Fruit fly (Drosophila melanogaster): ENCODE results near the gene ninaD.
A peak's percentile ranks its signal among the peaks of the same experiment; 100 is the strongest.

The ninaD gene

dm6 chr2L:18081328-18081727 is at the start of gene ninaD:
ninaD (plus strand) TSS chr2L:18081628.
- TF ChIP-seq CG8478 (optimal IDR thresholded peaks at IDR 0.05) (no peak), CTCF (optimal IDR thresholded peaks at IDR 0.05) (no peak)

DNA sequence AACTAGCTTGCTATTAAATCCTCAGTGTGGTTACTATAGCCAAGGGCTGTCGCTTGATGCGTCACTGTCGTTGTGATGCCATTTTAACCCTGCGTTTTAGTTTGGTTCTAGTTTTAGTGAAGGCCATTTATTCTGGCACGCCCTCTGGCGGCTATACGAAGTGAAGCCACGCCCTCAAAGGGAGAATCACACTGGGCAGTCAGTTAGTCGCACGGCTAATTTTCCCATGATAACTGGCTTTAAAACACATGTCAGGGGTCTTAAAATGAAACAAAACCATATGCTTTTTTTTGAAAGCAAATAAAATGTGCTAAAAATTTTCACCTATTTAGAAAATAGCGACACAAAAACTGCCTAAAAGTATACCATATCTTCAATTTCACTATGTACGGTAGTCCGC is 48.7 kb upstream of the ninaD start:
- TF ChIP-seq CTCF (optimal IDR thresholded peaks at IDR 0.05): peak; percentile 79 to 80
- no peak for TF ChIP-seq CG8478 (optimal IDR thresholded peaks at IDR 0.05)

DNA sequence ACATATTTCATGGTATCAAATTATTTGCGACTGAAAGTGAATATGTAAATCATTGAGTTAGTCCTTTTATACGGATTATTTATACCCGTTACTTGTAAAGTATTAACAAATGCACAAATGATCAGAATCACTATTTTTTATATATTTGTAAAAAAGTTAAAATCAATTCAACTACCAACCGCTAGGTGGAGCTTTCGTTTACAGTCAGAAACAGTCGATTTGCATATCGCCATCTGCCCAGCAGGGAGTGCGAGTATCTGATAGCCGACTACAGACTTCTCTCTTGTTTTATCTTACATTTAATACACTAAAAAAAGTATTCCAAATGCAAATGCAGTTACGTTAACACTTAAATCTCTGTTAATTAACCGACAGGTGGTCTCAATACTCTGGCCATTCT is 14.2 kb upstream of the ninaD start:
- TF ChIP-seq CG8478 (optimal IDR thresholded peaks at IDR 0.05): no peak
- TF ChIP-seq CTCF (optimal IDR thresholded peaks at IDR 0.05): peak; percentile 12 to 53

- no peak for TF ChIP-seq CTCF (optimal IDR thresholded peaks at IDR 0.05)
- TF ChIP-seq CG8478 (optimal IDR thresholded peaks at IDR 0.05): no peak
Measured at dm6 chr2L:18077969-18078368, 3.5 kb upstream of the ninaD start, which contains the start of gene Arr1. Arr1 (plus strand) TSS chr2L:18078269.

DNA sequence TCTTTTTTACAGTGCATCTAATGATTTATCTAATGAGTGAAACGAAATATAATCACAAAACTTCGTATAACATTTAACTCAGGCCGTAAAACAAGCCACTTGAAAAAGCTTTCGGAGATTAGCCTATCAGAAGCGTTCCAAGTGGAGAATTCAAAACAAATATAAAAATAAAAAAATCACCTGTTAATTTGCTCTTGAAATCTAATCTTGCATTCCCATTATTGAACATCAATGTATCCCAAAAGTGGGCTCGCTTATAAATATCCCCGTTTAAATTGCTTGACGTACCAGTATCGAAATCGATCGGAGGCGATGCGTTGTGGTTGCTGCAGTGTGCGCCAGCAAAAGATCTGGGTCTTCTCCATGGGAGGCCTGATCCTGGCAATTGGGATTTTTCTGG is 2.5 kb downstream of the ninaD start, which contains the start of gene CG31741:
CG31741 (plus strand) TSS at position 301 of the 400 bp plus-strand sequence.
- no peak for TF ChIP-seq CTCF (optimal IDR thresholded peaks at IDR 0.05)
- no peak for TF ChIP-seq CG8478 (optimal IDR thresholded peaks at IDR 0.05)

dm6 chr2L:18091705-18092104 is 10.3 kb downstream of the ninaD start:
- TF ChIP-seq CTCF (optimal IDR thresholded peaks at IDR 0.05) (no peak), CG8478 (optimal IDR thresholded peaks at IDR 0.05) (no peak)

DNA sequence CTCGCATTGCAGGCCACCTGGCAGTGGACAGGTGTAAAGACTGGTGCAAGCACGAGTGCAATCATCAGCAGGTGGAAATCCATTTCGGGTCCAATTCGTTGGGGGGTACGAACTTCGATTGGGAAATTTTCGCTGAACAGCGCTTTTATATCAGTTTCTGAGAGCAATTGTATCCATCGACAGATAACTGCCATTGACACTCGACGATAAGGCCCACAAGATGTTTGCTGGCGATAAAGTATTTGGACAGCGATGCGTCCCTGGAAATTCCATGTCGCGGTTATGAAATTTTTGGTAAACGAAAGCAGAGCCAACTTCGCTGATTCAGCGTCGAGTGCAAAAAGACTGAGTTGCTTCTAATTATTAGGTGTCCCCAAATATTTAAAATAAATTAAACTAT is 10.7 kb downstream of the ninaD start, which contains the start of gene CG15153:
CG15153 (minus strand) TSS at position 101 of the 400 bp plus-strand sequence.
- TF ChIP-seq CG8478 (optimal IDR thresholded peaks at IDR 0.05) (no peak), CTCF (optimal IDR thresholded peaks at IDR 0.05) (no peak)

dm6 chr2L:18096268-18096667 is 14.8 kb downstream of the ninaD start, which contains the start of gene Slc25A46b:
Slc25A46b (plus strand) TSS chr2L:18096568.
- TF ChIP-seq CTCF (optimal IDR thresholded peaks at IDR 0.05): no peak
- TF ChIP-seq CG8478 (optimal IDR thresholded peaks at IDR 0.05): no peak

DNA sequence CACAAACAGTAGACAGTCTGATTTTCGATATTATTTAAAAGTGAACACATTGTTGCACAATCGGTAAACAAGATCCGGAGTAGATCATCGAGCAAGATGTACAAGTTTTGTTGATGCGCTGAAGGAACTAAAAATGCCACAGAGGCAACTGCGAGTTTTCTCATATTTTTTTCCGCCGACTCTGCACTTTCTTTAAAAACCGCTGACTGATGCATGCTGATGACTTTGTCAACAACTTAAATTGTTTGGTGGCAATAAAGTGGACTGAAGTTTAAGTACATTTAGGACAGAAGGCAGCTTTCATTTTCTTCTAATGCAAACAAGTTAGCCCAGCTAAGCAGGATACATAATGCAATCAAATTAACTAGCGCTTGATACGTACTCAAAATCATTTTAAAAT is 31.0 kb downstream of the ninaD start:
- TF ChIP-seq CTCF (optimal IDR thresholded peaks at IDR 0.05) (no peak), CG8478 (optimal IDR thresholded peaks at IDR 0.05) (no peak)

- TF ChIP-seq CG8478 (optimal IDR thresholded peaks at IDR 0.05) (no peak), CTCF (optimal IDR thresholded peaks at IDR 0.05) (no peak)
Measured at dm6 chr2L:18113079-18113478, 31.7 kb downstream of the ninaD start, which contains the start of gene CG44476. CG44476 (minus strand) TSS chr2L:18113179.

dm6 chr2L:18114176-18114703 is 32.8 kb downstream of the ninaD start, which contains the start of gene CG15152:
CG15152 (plus strand) TSS chr2L:18114547.
- TF ChIP-seq CTCF (optimal IDR thresholded peaks at IDR 0.05) (no peak), CG8478 (optimal IDR thresholded peaks at IDR 0.05) (no peak)

- TF ChIP-seq CTCF (optimal IDR thresholded peaks at IDR 0.05) (no peak), CG8478 (optimal IDR thresholded peaks at IDR 0.05) (no peak)
Measured at dm6 chr2L:18115104-18115503, 33.7 kb downstream of the ninaD start.

dm6 chr2L:18119643-18120042 is 38.2 kb downstream of the ninaD start, which contains the start of gene CG5758:
CG5758 (plus strand) TSS chr2L:18119995.
- TF ChIP-seq CTCF (optimal IDR thresholded peaks at IDR 0.05) (no peak), CG8478 (optimal IDR thresholded peaks at IDR 0.05) (no peak)

DNA sequence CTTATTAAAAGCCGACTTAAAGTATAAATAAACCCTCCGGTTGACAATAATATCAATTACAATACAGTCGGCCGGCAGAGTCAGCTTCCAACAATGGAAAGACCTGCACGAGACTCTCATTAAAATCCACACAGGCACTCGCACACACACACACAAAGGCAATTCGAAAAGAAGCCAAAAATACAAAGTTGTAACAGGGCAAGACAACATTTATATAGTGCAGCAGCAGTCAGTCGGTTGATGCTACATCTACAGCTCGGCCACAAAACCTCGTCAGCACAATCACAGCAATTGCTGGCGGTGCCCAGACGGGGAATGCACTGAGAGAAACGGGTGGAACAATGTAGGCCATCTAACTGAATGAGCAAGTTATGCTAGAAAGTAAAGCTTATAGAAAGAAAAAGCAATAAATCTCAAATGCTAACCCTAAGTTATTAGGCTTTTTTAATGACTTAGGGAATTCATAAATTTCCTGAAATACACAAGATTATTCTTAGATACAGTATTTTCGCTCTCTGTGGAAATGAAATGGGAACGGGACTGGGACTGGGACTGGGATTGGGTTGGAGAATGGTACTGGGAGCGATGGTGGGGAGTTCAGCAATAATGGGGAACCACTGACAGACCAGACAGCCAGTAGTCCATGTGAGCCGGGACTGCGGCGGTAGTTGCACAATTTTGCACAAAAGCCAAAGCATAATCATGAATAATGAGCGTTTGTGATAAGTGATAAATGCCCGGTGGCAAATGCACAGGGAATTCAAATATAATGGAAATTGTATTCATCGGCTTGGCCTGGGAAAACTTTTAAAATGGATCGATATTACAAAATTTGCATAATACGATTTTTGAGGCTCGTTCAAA is 40.2 kb downstream of the ninaD start:
- TF ChIP-seq CG8478 (optimal IDR thresholded peaks at IDR 0.05) (no peak), CTCF (optimal IDR thresholded peaks at IDR 0.05) (no peak)

dm6 chr2L:18122231-18122551 is 40.8 kb downstream of the ninaD start:
- TF ChIP-seq CG8478 (optimal IDR thresholded peaks at IDR 0.05) (no peak), CTCF (optimal IDR thresholded peaks at IDR 0.05) (no peak)

DNA sequence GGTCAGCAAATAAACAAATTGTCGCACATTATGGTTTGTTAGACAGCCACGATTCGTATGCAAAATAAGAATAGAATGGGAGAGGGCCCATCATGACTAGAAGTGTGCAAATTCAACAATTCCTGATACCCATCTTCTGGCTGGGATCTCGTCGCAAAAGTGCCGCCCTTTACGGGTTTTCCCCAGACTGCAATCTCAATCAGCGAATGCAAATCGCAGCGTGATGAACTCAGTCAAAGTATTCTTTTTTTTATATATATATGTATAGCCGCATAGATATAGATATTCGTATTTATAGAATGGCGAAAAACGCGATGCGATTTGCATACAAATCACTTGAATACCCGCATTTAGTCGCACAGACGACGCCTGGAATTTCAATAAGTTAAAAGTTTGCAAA is 41.5 kb downstream of the ninaD start:
- TF ChIP-seq CTCF (optimal IDR thresholded peaks at IDR 0.05) (no peak), CG8478 (optimal IDR thresholded peaks at IDR 0.05) (no peak)
